Fruit fly (Drosophila melanogaster) whole organism, embryonic: ENCODE results near the gene drongo.

Experiments used
- CG10147 ChIP-seq: fragments of 200-800 bp; sonication (Bioruptor generic); optimal IDR thresholded peaks from 2 replicates; lab custom pipeline; 2019; ENCODE audit warnings: missing biosample characterization, mild to moderate bottlenecking, missing genetic modification characterization, moderate library complexity
- Dll ChIP-seq: fragments of 200-800 bp; sonication (Bioruptor generic); IDR thresholded peaks from 4 replicates; pipeline ENCODE4 v1.3.6; 2022; ENCODE audit warnings: missing biosample characterization, missing genetic modification characterization; ENCODE audit not compliant: partially characterized antibody

DNA sequence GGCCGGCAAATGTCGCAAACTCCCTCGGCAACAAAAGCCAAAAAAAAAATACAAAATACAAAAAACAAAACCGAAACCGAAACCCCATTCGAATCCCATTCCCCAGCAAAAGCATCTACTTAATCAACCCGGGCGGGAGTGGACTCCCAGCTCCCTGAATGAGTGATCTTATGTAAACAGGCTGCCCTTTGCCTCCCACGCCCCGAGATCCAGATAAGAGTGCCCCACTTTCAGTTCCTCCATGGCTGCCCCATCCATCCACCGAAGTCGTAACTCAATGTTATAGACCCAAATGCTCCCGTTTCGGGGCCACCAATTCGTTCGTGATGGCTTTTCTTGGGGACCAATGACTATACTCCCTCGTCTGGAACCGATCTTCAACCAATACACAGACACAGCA is 23.8 kb downstream of the drongo start:
- TF ChIP-seq CG10147 (no peak), Dll (GFP tag; lab: Robert Waterston, UW) (no peak)
